Worm (Caenorhabditis elegans) whole organism, L1 larva: ENCODE measurements around the gene bgnt-1.3.

Experiments used
- aly-2 ChIP-seq: fragments of 150-350 bp; optimal IDR thresholded peaks from 2 replicates; lab custom pipeline; 2014; ENCODE audit warnings: missing biosample characterization, missing genetic modification characterization
- ama-1 ChIP-seq: fragments of 150-350 bp; optimal IDR thresholded peaks from 2 replicates; lab custom pipeline; 2014
- efl-1 ChIP-seq, 4 experiments: fragments of 150-350 bp; optimal IDR thresholded peaks in 3 of 4; peaks in 1 of 4; 1 replicate in 1 of 4; 2 replicates in 3 of 4; lab custom pipeline; 2014; ENCODE audit warnings: missing biosample characterization in 2 of 4, missing genetic modification characterization in 2 of 4, missing genetic modification reagents in 2 of 4
- lin-13 ChIP-seq: fragments of 150-350 bp; optimal IDR thresholded peaks from 2 replicates; lab custom pipeline; 2014; ENCODE audit warnings: missing biosample characterization, missing genetic modification reagents, missing genetic modification characterization
- lin-35 ChIP-seq, 2 experiments: fragments of 150-350 bp; optimal IDR thresholded peaks; 2 replicates each; lab custom pipeline; 2014; ENCODE audit warnings: missing biosample characterization in 2 of 2, missing genetic modification characterization in 2 of 2, missing genetic modification reagents in 2 of 2
- nhr-12 ChIP-seq: sonication (generic microtip); optimal IDR thresholded peaks from 2 replicates; lab custom pipeline; 2017; ENCODE audit warnings: missing biosample characterization, missing genetic modification characterization
- nhr-237 ChIP-seq: fragments of 150-350 bp; optimal IDR thresholded peaks from 2 replicates; lab custom pipeline; 2014; ENCODE audit warnings: missing biosample characterization, missing genetic modification characterization
- snpc-4 ChIP-seq: fragments of 150-350 bp; optimal IDR thresholded peaks from 2 replicates; lab custom pipeline; 2014; ENCODE audit warnings: missing biosample characterization, missing genetic modification characterization
- unc-86 ChIP-seq: sonication (generic microtip); optimal IDR thresholded peaks from 2 replicates; lab custom pipeline; 2016; ENCODE audit warnings: missing genetic modification characterization, missing compliant biosample characterization

DNA sequence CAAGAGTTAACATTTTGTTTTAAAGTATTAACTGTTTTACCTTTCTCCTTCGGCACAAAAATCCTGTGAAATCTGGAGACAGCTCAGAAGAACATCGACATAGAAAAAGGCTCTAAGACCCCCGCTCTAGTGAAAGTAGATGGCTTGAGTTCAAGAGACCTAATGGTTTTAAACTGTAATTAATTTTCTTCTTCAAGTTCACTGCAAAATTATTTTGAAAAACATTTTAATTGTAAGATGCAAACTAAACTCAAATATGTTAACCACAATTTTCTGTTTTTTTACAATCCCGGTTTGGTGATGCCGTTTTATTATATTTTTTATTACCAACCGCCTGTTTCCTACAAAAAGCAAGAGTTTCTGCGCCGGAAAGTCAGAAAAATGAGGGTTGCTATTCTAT is 22.7 kb downstream of the bgnt-1.3 start, which contains the start of gene clec-233:
- TF ChIP-seq snpc-4 (tag; lab: Kevin White, UChicago) (no peak), nhr-12 (tag; lab: Kevin White, UChicago) (no peak), efl-1 (optimal IDR thresholded peaks at IDR 0.05; lab: Kevin White, UChicago) (no peak), efl-1 (GFP tag; optimal IDR thresholded peaks at IDR 0.05 in 1 of 2; lab: Kevin White, UChicago) (no peak), nhr-237 (tag; lab: Kevin White, UChicago) (no peak), unc-86 (tag; lab: Kevin White, UChicago) (no peak), lin-35 (GFP tag; optimal IDR thresholded peaks at IDR 0.05; lab: Kevin White, UChicago) (no peak), ama-1 (lab: Kevin White, UChicago) (no peak), lin-13 (GFP tag; lab: Kevin White, UChicago) (no peak), aly-2 (tag; lab: Kevin White, UChicago) (no peak)
